Worm (Caenorhabditis elegans): Measurements from ENCODE around the gene W09C2.8.

ce11 chrIV:9614060-9614459 is 10.1 kb downstream of the W09C2.8 start:
- TF ChIP-seq ama-1 (optimal IDR thresholded peaks at IDR 0.05), result no peak
- TF ChIP-seq nhr-11 (tag; optimal IDR thresholded peaks at IDR 0.05), result no peak
- TF ChIP-seq snpc-4 (tag; optimal IDR thresholded peaks at IDR 0.05), result no peak
- TF ChIP-seq elt-3 (tag; optimal IDR thresholded peaks at IDR 0.05), result no peak
- TF ChIP-seq ZK546.5 (tag; optimal IDR thresholded peaks at IDR 0.05), result no peak
- TF ChIP-seq alr-1 (tag; optimal IDR thresholded peaks at IDR 0.05), result no peak
- no peak for TF ChIP-seq ztf-4 (tag; optimal IDR thresholded peaks at IDR 0.05)
- no peak for TF ChIP-seq lin-11 (tag; optimal IDR thresholded peaks at IDR 0.05)
- no peak for TF ChIP-seq egl-27 (tag; optimal IDR thresholded peaks at IDR 0.05)
- TF ChIP-seq unc-62 (GFP tag; optimal IDR thresholded peaks at IDR 0.05), result no peak
- TF ChIP-seq ztf-11 (tag; optimal IDR thresholded peaks at IDR 0.05), result no peak
- TF ChIP-seq crh-2 (tag; optimal IDR thresholded peaks at IDR 0.05), result no peak
- TF ChIP-seq blmp-1 (tag; optimal IDR thresholded peaks at IDR 0.05; ENCODE audit: insufficient read depth), result no peak

Data from whole organism, L2 larva.